Fruit fly (Drosophila melanogaster) whole organism, embryonic: ENCODE results near the gene mnd.

Experiments used
- D19A ChIP-seq: fragments of 200-800 bp; optimal IDR thresholded peaks from 3 replicates; lab custom pipeline; 2019; ENCODE audit warnings: missing biosample characterization, mild to moderate bottlenecking, missing genetic modification characterization, moderate library complexity
- H2.0 ChIP-seq: fragments of 200-800 bp; sonication (Bioruptor generic); IDR thresholded peaks from 2 replicates; pipeline ENCODE4 v1.3.6; 2022; ENCODE audit warnings: missing biosample characterization, missing genetic modification characterization
- Side ChIP-seq: fragments of 200-800 bp; sonication (Bioruptor generic); optimal IDR thresholded peaks from 2 replicates; lab custom pipeline; 2016; ENCODE audit warnings: missing biosample characterization, missing genetic modification characterization
- ara ChIP-seq: fragments of 200-800 bp; sonication (Bioruptor generic); IDR thresholded peaks from 2 replicates; pipeline ENCODE4 v1.3.6; 2022; ENCODE audit warnings: missing biosample characterization, missing genetic modification characterization
- insv ChIP-seq, 2 experiments: fragments of 200-800 bp; sonication (Bioruptor generic); optimal IDR thresholded peaks; 3 replicates each; lab custom pipeline; 2016 to 2018; ENCODE audit warnings: missing biosample characterization in 2 of 2, missing genetic modification characterization in 2 of 2
- jing ChIP-seq: fragments of 200-800 bp; sonication (Bioruptor generic); optimal IDR thresholded peaks from 2 replicates; lab custom pipeline; 2018; ENCODE audit warnings: missing biosample characterization, mild to moderate bottlenecking, missing genetic modification characterization
- phol ChIP-seq: fragments of 200-800 bp; sonication (Bioruptor generic); optimal IDR thresholded peaks from 3 replicates; lab custom pipeline; 2018; ENCODE audit warnings: missing biosample characterization, mild to moderate bottlenecking, missing genetic modification characterization, moderate library complexity

DNA sequence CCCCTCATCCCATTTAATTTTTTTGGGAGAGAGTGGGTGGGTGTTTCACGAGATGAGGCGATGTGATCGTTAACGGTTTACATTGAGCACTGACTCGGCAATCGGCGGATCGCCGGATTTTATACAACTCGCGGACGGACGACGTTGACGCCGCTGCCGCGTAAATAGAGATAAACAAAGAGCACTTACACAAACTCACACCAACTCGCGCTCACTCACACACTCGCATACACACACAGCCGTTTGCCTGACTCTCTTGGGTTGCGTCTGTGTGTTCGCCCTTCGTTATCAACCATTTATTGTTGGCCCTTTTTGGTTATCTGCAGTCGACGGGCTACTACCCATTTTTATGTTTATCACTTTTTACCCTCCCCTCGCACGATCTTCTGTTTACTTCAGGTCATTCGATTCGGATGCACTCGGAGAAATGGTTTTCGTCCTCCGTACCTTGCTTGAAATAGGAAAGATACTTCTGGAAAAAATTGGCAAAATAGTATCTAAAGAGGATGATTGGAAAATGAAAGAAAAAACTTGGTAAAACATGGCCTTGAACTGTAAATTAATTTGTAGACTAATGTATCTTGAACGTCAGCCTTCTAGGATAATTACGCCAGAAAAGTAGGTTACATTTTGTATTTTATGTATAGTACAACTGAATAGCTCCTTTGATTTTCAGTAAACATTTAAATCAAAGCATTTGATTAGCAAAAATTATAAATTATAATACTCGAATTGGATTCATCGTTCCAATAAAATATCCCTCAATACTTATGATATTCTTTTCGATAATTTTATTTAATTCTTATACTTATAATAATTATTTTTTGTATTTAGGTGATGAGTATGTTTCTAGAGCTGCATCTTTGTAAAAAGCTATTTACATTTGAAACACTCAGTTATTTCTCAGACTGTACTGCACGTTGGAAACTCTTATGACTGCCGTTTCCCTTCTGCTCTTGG is 7.1 kb upstream of the mnd start:
- no peak for TF ChIP-seq D19A (tag; lab: Kevin White, UChicago)
- no peak for TF ChIP-seq Side
- peak; percentile 75 for TF ChIP-seq phol (tag; lab: Kevin White, UChicago)
- TF ChIP-seq insv (GFP tag; optimal IDR thresholded peaks at IDR 0.05; lab: Kevin White, UChicago): peak in 1 of 2 experiments; percentile 36
- TF ChIP-seq H2.0: 0 out of 2 replicates have a peak, but pooled peaks have one; percentile 11
- no peak for TF ChIP-seq jing
- peak; percentile 28; the same call in 1 of the 2 replicates for TF ChIP-seq ara (GFP tag; lab: Robert Waterston, UW)
